Worm (Caenorhabditis elegans): ENCODE measurements around the gene ptr-25.

DNA sequence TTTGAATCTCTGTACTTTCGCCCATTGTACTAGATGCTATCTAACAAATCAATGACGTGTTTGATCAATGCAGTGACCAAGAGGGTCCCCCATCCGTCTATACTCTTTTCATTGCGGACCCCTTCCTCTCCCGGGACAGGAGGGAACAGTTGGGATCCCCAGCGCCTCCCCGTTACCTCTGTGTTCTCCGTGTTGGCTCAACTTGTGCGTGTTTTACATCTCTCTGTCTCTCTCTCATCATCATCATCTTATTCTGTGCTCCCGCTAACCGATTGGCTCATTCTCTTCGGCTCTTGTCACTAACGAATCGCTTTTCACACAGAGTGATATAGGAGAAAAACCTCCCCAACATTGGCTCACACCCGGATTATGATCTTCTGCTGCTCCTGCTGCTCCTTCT is 32.6 kb downstream of the ptr-25 start, which contains the start of gene unc-49:
- TF ChIP-seq nhr-12 (tag; optimal IDR thresholded peaks at IDR 0.05) (no peak), nhr-76 (tag; optimal IDR thresholded peaks at IDR 0.05) (no peak), nhr-28 (tag; optimal IDR thresholded peaks at IDR 0.05) (no peak), unc-62 (GFP tag; optimal IDR thresholded peaks at IDR 0.05) (peak; percentile 22), nhr-237 (tag; optimal IDR thresholded peaks at IDR 0.05) (no peak), ceh-43 (GFP tag; optimal IDR thresholded peaks at IDR 0.05) (no peak), nhr-2 (tag; optimal IDR thresholded peaks at IDR 0.05) (no peak), bed-3 (GFP tag; optimal IDR thresholded peaks at IDR 0.05) (no peak), elt-1 (tag; optimal IDR thresholded peaks at IDR 0.05; ENCODE audit: borderline replicate concordance, insufficient read depth) (no peak)
